Fruit fly (Drosophila melanogaster): ENCODE results near the gene Bruce.

Gene Bruce

DNA sequence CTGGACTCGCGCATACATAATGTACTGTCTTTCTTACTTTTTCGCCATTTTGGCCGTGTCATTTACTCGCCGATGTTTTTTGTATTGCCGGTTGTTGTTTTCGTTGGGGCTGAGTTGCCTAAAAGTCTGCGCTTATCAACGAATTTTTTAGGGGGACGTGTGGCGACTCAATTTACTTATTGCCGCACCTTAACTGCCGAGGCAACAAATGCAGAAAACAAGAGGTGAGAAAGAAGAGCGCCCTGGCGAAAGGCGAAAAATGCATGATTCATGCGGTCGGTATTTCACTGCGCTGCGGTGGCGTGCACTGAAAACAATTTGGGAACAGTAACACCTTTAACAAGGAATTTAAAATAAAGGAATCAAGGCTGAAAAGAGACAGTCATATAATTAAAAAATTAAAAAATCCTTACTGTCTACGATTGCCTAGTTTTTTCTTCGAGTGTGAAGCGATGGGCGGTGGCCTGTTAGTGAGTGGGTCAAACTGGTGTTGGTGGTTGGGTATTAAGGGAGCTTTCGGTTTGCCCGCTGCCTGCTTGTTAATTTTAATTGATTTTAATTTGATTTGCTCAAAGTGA lies 62.2 kb downstream of the Bruce start (continued):
- TF ChIP-seq cyc (GFP tag; optimal IDR thresholded peaks at IDR 0.05) (peak; percentile 94), CG10631 (GFP tag; optimal IDR thresholded peaks at IDR 0.05) (peak; percentile 66), CG8632 (GFP tag; optimal IDR thresholded peaks at IDR 0.05) (peak; percentile 66), Eip93F (GFP tag; optimal IDR thresholded peaks at IDR 0.05) (peak; percentile 64), topi (GFP tag; optimal IDR thresholded peaks at IDR 0.05) (peak; percentile 91), fkh (GFP tag; optimal IDR thresholded peaks at IDR 0.05) (peak; percentile 26), CG10669 (GFP tag; optimal IDR thresholded peaks at IDR 0.05) (peak; percentile 61), CG11762 (GFP tag; optimal IDR thresholded peaks at IDR 0.05; ENCODE audit: insufficient read depth) (peak; percentile 72), dsx (GFP tag; optimal IDR thresholded peaks at IDR 0.05; ENCODE audit: poor library complexity, severe bottlenecking) (peak; percentile 13), CG7368 (GFP tag; optimal IDR thresholded peaks at IDR 0.05) (peak; percentile 73), Blimp-1 (GFP tag; optimal IDR thresholded peaks at IDR 0.05) (peak; percentile 68), dac (GFP tag; optimal IDR thresholded peaks at IDR 0.05) (peak; percentile 16), Hr38 (GFP tag; optimal IDR thresholded peaks at IDR 0.05) (no peak), CG16779 (tag; optimal IDR thresholded peaks at IDR 0.05) (no peak), Sox102F (GFP tag; optimal IDR thresholded peaks at IDR 0.05) (peak; percentile 86), Gug (GFP tag; IDR thresholded peaks at IDR 0.05) (peak; percentile 80), CG11294 (GFP tag; IDR thresholded peaks at IDR 0.05) (peak; percentile 79), CG8119 (GFP tag; IDR thresholded peaks at IDR 0.05) (peak; percentile 81), achi (GFP tag; optimal IDR thresholded peaks at IDR 0.05) (peak; percentile 75), CG6792 (GFP tag; optimal IDR thresholded peaks at IDR 0.05) (peak; percentile 74), Ets96B (tag; optimal IDR thresholded peaks at IDR 0.05) (peak; percentile 52), vri (GFP tag; optimal IDR thresholded peaks at IDR 0.05) (peak; percentile 60)

DNA sequence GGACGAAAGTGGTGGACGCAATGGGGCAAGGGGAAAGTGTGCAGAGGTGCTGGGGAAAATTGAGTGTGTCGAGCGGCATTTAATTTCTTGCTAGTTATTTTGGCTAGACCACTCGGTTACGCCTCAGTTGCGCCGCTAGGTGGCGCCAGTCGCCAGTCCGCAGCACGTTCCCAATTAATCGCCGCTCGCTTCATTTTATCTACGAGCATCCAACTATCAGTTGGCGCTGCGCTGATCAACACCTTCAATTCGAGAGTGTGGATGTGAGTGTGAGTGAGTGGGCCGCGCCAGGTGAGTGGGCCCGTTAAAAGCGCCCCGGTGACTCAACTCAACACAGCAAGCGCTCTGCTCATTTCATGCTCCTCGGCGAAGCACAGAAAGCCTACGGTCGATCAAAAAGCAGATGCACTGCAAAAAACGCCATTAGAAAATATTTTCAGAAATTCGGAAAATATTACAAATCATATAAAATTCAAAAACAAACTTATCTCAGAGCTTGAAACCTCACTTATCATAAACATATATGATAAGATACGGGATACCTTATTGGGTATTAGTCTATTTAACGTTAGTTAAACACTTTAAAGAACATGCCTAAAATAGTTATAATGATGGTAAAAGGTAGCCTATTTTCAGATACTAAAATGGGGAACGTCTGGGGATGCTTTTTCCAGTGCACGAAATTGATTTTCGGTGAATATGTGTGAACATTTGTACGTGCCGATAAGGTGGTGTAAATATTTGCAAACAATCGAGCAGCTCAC lies 62.9 kb downstream of the Bruce start:
- peak; percentile 80 for TF ChIP-seq Lpt (GFP tag; optimal IDR thresholded peaks at IDR 0.05)
- peak; percentile 95 for TF ChIP-seq CG31627 (GFP tag; optimal IDR thresholded peaks at IDR 0.05)
- TF ChIP-seq esn (GFP tag; optimal IDR thresholded peaks at IDR 0.05): peak; percentile 94
- peak; percentile 1 for TF ChIP-seq Hr38 (GFP tag; optimal IDR thresholded peaks at IDR 0.05)
- peak; percentile 84 for TF ChIP-seq acj6 (GFP tag; optimal IDR thresholded peaks at IDR 0.05)
- peak; percentile 95 for TF ChIP-seq Hr39 (GFP tag; optimal IDR thresholded peaks at IDR 0.05)
- peak; percentile 95 for TF ChIP-seq topi (GFP tag; optimal IDR thresholded peaks at IDR 0.05)
- peak; percentile 95 for TF ChIP-seq Eip78C (GFP tag)
- TF ChIP-seq dsx (GFP tag; optimal IDR thresholded peaks at IDR 0.05; ENCODE audit: poor library complexity, severe bottlenecking): peak; percentile 26
- TF ChIP-seq Hr4 (GFP tag; optimal IDR thresholded peaks at IDR 0.05): peak; percentile 95
- peak; percentile 49 for TF ChIP-seq Ets96B (tag; optimal IDR thresholded peaks at IDR 0.05)
- TF ChIP-seq CG3032 (tag; optimal IDR thresholded peaks at IDR 0.05): peak; percentile 56
- no peak for TF ChIP-seq CG6163 (GFP tag; IDR thresholded peaks at IDR 0.05)
- TF ChIP-seq Met (GFP tag; optimal IDR thresholded peaks at IDR 0.05): peak; percentile 93
- peak; percentile 54 for TF ChIP-seq CG10669 (GFP tag; optimal IDR thresholded peaks at IDR 0.05)
- peak in 1 of 2 experiments; percentile 31 for TF ChIP-seq ss (GFP tag; optimal IDR thresholded peaks at IDR 0.05)
- peak; percentile 86 for TF ChIP-seq eg (GFP tag; IDR thresholded peaks at IDR 0.05)
- peak; percentile 75 for TF ChIP-seq CG8632 (GFP tag; optimal IDR thresholded peaks at IDR 0.05)
- no peak for TF ChIP-seq CG9139 (GFP tag; optimal IDR thresholded peaks at IDR 0.05)
- TF ChIP-seq Smox (GFP tag; optimal IDR thresholded peaks at IDR 0.05): peak; percentile 91
- TF ChIP-seq CG15336 (GFP tag; IDR thresholded peaks at IDR 0.05): peak; percentile 88
- TF ChIP-seq CG4318 (GFP tag; optimal IDR thresholded peaks at IDR 0.05): peak; percentile 87
- TF ChIP-seq OdsH (GFP tag; optimal IDR thresholded peaks at IDR 0.05): peak; percentile 87
- TF ChIP-seq svp (GFP tag): peak; percentile 97
- peak; percentile 59 for TF ChIP-seq CG7368 (GFP tag; optimal IDR thresholded peaks at IDR 0.05)
- TF ChIP-seq Sox102F (GFP tag; optimal IDR thresholded peaks at IDR 0.05): peak; percentile 89
- TF ChIP-seq CG6792 (GFP tag; optimal IDR thresholded peaks at IDR 0.05): peak; percentile 83
- TF ChIP-seq CG8319 (GFP tag; optimal IDR thresholded peaks at IDR 0.05): peak; percentile 72
- no peak for TF ChIP-seq CG1621 (tag; optimal IDR thresholded peaks at IDR 0.05)
- TF ChIP-seq Sox15 (GFP tag; optimal IDR thresholded peaks at IDR 0.05): peak; percentile 79
- TF ChIP-seq CG16779 (tag; optimal IDR thresholded peaks at IDR 0.05): peak; percentile 71
- TF ChIP-seq Eip75B (GFP tag; optimal IDR thresholded peaks at IDR 0.05): peak; percentile 83
- TF ChIP-seq CG8119 (GFP tag; IDR thresholded peaks at IDR 0.05): peak; percentile 92
- peak; percentile 73 for TF ChIP-seq Gug (GFP tag; IDR thresholded peaks at IDR 0.05)
- peak; percentile 78 for TF ChIP-seq CG11762 (GFP tag; optimal IDR thresholded peaks at IDR 0.05; ENCODE audit: insufficient read depth)
- TF ChIP-seq CG11294 (GFP tag; IDR thresholded peaks at IDR 0.05): peak; percentile 78
- peak; percentile 73 for TF ChIP-seq fkh (GFP tag; optimal IDR thresholded peaks at IDR 0.05)
- TF ChIP-seq vri (GFP tag; optimal IDR thresholded peaks at IDR 0.05): peak; percentile 76
- peak; percentile 78 for TF ChIP-seq achi (GFP tag; optimal IDR thresholded peaks at IDR 0.05)
- peak; percentile 85 for TF ChIP-seq net (GFP tag; optimal IDR thresholded peaks at IDR 0.05)

Measured in whole organism, prepupa.